Fruit fly (Drosophila melanogaster): ENCODE measurements around the gene CG8773.
A peak's percentile ranks its signal among the peaks of the same experiment; 100 is the strongest.

DNA sequence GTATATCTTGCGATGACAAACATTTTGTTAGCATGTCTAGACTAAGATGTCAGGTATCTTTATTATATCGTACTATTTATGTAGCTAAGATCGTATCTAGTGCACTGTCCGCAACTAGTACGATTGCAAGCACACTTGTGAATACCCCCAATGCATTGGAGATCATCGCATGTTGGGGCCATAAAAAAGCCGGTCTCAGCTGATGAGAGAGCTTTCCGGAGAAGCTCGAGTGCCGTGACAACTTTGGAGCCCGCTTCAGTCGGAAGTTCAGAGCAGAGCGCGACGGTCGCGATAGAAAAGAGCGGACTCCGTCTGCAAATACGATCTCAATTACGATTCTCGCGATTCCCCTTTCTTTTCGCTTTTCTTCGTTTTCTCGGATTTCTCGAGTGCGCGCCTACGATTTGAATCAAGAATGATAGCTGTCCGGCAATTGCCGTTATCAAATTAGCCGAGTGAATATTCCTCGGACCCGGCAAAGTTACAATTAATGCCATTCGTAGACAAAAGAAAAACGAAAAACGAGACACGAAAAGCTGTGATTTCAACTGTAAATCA lies 10.0 kb downstream of the CG8773 start:
- TF ChIP-seq Ets98B (GFP tag; IDR thresholded peaks at IDR 0.05) (no peak; the same call in 1 of the 2 replicates), CG14655 (GFP tag; optimal IDR thresholded peaks at IDR 0.05) (no peak), EcR (GFP tag; optimal IDR thresholded peaks at IDR 0.05) (no peak), CG32121 (GFP tag; IDR thresholded peaks at IDR 0.05) (no peak), CG17806 (tag; optimal IDR thresholded peaks at IDR 0.05) (no peak), CG9948 (tag; optimal IDR thresholded peaks at IDR 0.05) (no peak), fd96Ca (GFP tag; IDR thresholded peaks at IDR 0.05) (peak; percentile 29; the same call in 1 of the 3 replicates), CG8301 (tag; optimal IDR thresholded peaks at IDR 0.05) (no peak)
